Worm (Caenorhabditis elegans): ENCODE data around the gene cyp-35D1.
A peak's percentile ranks its signal among the peaks of the same experiment; 100 is the strongest.

Gene cyp-35D1

DNA sequence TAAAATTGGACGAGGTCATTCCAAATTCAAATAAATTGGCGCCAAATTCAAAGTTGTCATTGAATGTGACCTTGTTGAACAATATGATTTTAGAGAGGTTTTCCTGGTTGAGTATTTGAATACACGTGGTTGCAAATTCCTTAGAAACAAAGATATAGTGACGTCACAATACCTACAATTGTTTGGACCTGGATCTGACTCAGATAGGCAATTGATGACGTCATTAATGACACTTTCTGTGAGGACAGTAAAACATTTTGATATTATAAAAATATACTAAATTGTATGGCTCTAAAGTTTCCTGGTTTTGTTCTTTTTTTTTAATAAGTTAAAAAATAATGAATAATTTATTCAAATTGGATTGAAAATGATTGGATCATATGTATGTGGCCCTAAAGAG, 27.6 kb upstream of the cyp-35D1 start:
- TF ChIP-seq nhr-85 (tag) (peak; percentile 80), lin-13 (GFP tag; optimal IDR thresholded peaks at IDR 0.05) (no peak), ztf-11 (tag; optimal IDR thresholded peaks at IDR 0.05) (no peak), zag-1 (tag; optimal IDR thresholded peaks at IDR 0.05) (no peak), lin-15B (tag; optimal IDR thresholded peaks at IDR 0.05) (no peak), irx-1 (tag; optimal IDR thresholded peaks at IDR 0.05) (no peak), nhr-28 (tag; optimal IDR thresholded peaks at IDR 0.05) (no peak), hlh-4 (tag; optimal IDR thresholded peaks at IDR 0.05) (no peak), hlh-17 (GFP tag; optimal IDR thresholded peaks at IDR 0.05; ENCODE audit: borderline replicate concordance) (no peak), nhr-71 (tag; optimal IDR thresholded peaks at IDR 0.05) (peak; percentile 23), tlp-1 (tag; optimal IDR thresholded peaks at IDR 0.05) (no peak), aly-2 (tag; optimal IDR thresholded peaks at IDR 0.05) (no peak), fkh-10 (GFP tag; optimal IDR thresholded peaks at IDR 0.05) (no peak), C04F5.9 (tag; optimal IDR thresholded peaks at IDR 0.05) (no peak), snu-23 (GFP tag; optimal IDR thresholded peaks at IDR 0.05) (no peak), nhr-237 (tag; optimal IDR thresholded peaks at IDR 0.05) (no peak), vab-15 (tag; optimal IDR thresholded peaks at IDR 0.05) (no peak), lin-39 (tag; optimal IDR thresholded peaks at IDR 0.05) (no peak), swsn-7 (tag; optimal IDR thresholded peaks at IDR 0.05) (no peak), nhr-77 (tag; optimal IDR thresholded peaks at IDR 0.05) (no peak), nhr-90 (tag; optimal IDR thresholded peaks at IDR 0.05; ENCODE audit: poor library complexity) (peak; percentile 2), xbp-1 (tag; optimal IDR thresholded peaks at IDR 0.05) (peak; percentile 23), nhr-19 (GFP tag; conservative IDR thresholded peaks at IDR 0.05) (no peak), alr-1 (tag; optimal IDR thresholded peaks at IDR 0.05; ENCODE audit: borderline replicate concordance) (no peak), isw-1 (GFP tag; IDR thresholded peaks at IDR 0.05) (no peak), C34B4.2 (tag; optimal IDR thresholded peaks at IDR 0.05) (no peak), efl-3 (GFP tag; optimal IDR thresholded peaks at IDR 0.05) (no peak), mep-1 (tag; optimal IDR thresholded peaks at IDR 0.05) (peak; percentile 1), dpl-1 (GFP tag; optimal IDR thresholded peaks at IDR 0.05) (peak; percentile 18 to 35 (median 19)), ama-1 (optimal IDR thresholded peaks at IDR 0.05) (no peak), sox-4 (tag; optimal IDR thresholded peaks at IDR 0.05) (no peak), ceh-63 (GFP tag; optimal IDR thresholded peaks at IDR 0.05) (no peak), unc-130 (tag; optimal IDR thresholded peaks at IDR 0.05) (no peak), ceh-90 (tag; optimal IDR thresholded peaks at IDR 0.05) (no peak), fkh-8 (tag; optimal IDR thresholded peaks at IDR 0.05) (no peak), elt-2 (tag; optimal IDR thresholded peaks at IDR 0.05) (no peak), sup-37 (GFP tag; optimal IDR thresholded peaks at IDR 0.05) (no peak), pqm-1 (tag; optimal IDR thresholded peaks at IDR 0.05) (no peak), unc-30 (tag; optimal IDR thresholded peaks at IDR 0.05) (no peak), efl-1 (optimal IDR thresholded peaks at IDR 0.05) (peak in 1 of 2 experiments; percentile 10), efl-1 (GFP tag; optimal IDR thresholded peaks at IDR 0.05 in 1 of 2) (no peak), C16A3.4 (tag; optimal IDR thresholded peaks at IDR 0.05) (no peak), tbx-2 (tag; optimal IDR thresholded peaks at IDR 0.05) (no peak), unc-98 (GFP tag; IDR thresholded peaks at IDR 0.05) (no peak), egl-27 (tag; optimal IDR thresholded peaks at IDR 0.05) (no peak), pax-3 (tag; optimal IDR thresholded peaks at IDR 0.05) (no peak), lsy-2 (tag; optimal IDR thresholded peaks at IDR 0.05) (peak in 1 of 2 experiments; percentile 19), ceh-88 (GFP tag; IDR thresholded peaks at IDR 0.05) (no peak), lin-14 (GFP tag; optimal IDR thresholded peaks at IDR 0.05) (peak; percentile 3), nhr-12 (tag; optimal IDR thresholded peaks at IDR 0.05) (no peak)
